Worm (Caenorhabditis elegans) whole organism, L4/young adult: ENCODE data around the gene utp-20.

Experiments
- W03F9.2 ChIP-seq: fragments of 150-350 bp; optimal IDR thresholded peaks from 2 replicates; lab custom pipeline; 2014; ENCODE audit warnings: missing biosample characterization, missing genetic modification characterization
- dao-5 ChIP-seq: sonication (generic microtip); optimal IDR thresholded peaks from 2 replicates; lab custom pipeline; 2016; ENCODE audit warnings: missing genotype, missing genetic modification characterization, moderate library complexity, missing compliant biosample characterization
- him-1 ChIP-seq: sonication (generic microtip); optimal IDR thresholded peaks from 2 replicates; lab custom pipeline; 2016; ENCODE audit warnings: missing genotype, missing genetic modification reagents, missing genetic modification characterization, missing compliant biosample characterization

Gene utp-20

DNA sequence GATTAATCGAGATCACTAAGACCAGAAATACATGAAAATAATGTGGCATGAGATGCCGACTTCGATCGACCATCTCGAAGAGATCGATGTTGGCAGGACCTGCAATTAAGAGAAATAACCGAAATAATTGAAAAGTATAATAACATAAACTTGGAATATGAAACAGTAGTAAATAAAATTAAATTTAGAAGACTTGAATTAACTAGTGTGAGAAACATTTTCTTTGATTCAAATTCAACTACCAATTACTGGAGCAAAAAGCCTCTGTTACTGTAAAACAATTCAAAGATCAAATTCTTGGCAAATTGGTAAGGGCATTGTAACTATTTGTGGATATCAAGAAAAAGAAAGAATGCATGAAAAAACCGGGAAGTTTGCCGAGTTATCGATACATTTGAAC lies 22.3 kb upstream of the utp-20 start, which contains the start of gene R05G9R.1:
Gene R05G9R.1 (minus strand): TSS at position 101 of the 400 bp plus-strand sequence.
- TF ChIP-seq him-1 (no peak), W03F9.2 (tag; lab: Kevin White, UChicago) (no peak)

DNA sequence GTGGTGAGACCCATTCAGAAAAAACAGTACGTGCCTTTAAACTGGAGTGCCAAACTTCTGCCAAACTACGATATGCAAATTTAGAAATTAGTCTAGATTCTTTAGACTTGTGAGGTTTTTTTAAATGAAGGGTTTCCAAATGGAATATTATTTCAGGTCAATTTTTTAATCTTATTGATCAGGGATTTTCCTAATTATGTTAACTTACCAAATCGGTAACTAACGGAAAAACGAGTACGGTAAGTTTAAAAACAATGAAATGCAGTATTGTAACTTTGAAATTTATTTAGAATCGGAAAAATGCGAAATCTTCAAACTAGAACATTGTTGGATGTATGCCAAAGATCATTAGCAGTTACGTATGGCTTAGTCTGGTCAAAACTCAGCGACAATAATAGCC lies 19.9 kb upstream of the utp-20 start, which contains the start of gene C56E6.7:
Gene C56E6.7 (plus strand): TSS at position 301 of the 400 bp plus-strand sequence.
- no peak for TF ChIP-seq W03F9.2 (tag; lab: Kevin White, UChicago)
- TF ChIP-seq dao-5: no peak
- no peak for TF ChIP-seq him-1

DNA sequence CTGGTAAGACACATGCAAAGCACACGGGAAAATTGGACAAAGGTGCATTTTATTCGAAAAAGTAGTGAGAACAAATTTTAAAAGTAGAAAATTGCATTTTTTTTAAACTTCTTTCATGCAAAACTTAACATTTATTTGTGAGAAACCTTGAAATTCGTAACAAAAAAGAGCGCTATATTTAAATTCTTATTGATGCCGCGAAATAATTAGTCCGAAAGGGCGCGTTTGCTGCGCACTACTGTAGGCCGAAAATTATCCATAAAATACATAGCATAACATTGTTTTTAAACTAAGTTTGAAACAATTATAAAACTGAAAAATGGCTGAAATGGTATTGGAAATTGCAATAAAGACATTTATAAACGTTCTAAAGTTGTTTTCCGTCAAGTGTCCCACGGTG lies 16.5 kb upstream of the utp-20 start:
- TF ChIP-seq dao-5: no peak
- TF ChIP-seq W03F9.2 (tag; lab: Kevin White, UChicago): no peak
- no peak for TF ChIP-seq him-1

DNA sequence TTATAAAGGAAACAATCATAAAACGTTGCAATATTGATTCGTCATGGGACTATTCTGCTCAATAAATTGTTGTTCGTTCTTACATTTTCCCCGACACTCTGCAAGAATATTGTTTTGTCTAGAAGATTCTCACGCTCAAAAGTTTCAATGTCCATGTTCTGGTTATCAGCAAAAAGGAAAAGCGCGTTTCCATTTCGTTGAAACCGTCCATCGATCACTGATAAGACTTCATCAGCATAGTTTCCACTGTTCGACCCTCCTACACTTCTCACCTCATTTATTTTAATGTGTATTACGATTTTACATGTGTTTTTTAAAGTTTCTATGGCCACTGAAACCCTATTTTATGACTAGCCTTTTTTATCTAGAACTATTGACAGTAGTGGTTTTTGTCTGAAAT lies 16.1 kb upstream of the utp-20 start:
- TF ChIP-seq him-1: no peak
- no peak for TF ChIP-seq dao-5
- TF ChIP-seq W03F9.2 (tag; lab: Kevin White, UChicago): no peak

DNA sequence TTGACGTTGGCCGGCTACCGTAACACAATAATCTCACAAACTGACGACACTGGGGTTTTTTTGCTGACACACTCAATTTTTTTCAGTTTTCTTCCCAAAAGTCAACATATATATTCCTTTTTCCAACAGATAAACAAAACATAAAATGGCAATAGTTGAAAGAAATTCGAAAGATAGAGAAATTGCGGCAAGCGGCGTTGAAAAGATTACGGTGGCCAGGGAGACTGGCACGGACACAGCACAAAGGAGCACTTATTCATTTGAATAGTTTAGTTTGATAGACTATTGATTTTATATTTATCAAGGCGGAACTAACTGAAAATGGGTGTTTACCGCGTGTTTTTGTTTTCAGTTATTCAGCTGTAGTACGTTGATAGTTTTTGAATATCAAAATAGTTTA lies 14.9 kb upstream of the utp-20 start, which contains the start of gene toe-2:
Gene toe-2 (minus strand): TSS at position 70 of the 400 bp plus-strand sequence.
- no peak for TF ChIP-seq dao-5
- no peak for TF ChIP-seq him-1
- no peak for TF ChIP-seq W03F9.2 (tag; lab: Kevin White, UChicago)

DNA sequence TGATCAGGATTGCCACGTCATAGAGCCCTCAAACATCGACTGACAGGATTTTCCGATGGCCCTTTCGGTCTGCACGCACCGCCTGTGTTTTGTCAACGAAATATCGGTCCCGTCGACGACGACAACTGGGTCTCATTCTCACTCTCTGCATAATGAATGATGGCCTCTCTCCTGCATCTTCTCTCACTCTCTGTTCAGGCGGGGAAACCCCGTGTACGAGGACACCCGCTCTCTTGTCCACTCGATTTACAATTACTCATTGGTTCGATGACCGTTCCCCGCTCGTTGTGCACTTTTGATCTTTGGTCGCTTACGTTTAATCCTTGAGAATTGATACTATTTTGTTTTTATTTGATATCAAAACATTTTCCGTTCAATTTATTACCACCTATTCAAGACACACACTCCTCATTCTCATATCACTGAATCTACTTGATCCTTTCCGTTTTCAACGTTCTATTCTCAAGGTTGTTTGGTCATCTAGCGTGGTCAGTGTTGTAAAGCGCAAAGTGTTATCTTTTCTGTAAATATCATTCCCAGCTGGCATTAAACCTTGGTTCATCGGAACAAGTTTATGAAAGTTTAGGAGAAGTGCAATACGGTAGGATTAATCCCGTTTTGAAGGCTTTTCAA lies 13.4 kb upstream of the utp-20 start:
- no peak for TF ChIP-seq dao-5
- no peak for TF ChIP-seq W03F9.2 (tag; lab: Kevin White, UChicago)
- TF ChIP-seq him-1: no peak

DNA sequence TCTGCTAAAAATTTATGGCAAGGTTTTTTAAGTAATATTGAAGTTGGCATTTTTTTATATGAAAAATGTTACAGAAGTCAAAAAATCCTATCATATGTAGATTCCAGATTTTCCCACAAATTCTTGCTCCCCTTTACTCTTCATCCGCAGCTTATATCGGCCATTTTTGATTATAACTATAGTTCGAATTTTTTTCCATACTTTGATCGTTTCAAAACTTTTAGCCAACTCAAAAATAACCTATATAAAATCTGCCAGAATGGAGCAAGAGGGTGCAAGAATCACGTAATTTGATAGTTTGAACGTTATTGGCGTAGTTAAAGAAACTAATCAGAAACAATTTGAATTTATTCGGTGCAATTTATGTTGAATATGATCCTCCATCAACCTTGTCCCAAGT lies 12.2 kb upstream of the utp-20 start:
- TF ChIP-seq W03F9.2 (tag; lab: Kevin White, UChicago) (no peak), him-1 (no peak), dao-5 (no peak)

DNA sequence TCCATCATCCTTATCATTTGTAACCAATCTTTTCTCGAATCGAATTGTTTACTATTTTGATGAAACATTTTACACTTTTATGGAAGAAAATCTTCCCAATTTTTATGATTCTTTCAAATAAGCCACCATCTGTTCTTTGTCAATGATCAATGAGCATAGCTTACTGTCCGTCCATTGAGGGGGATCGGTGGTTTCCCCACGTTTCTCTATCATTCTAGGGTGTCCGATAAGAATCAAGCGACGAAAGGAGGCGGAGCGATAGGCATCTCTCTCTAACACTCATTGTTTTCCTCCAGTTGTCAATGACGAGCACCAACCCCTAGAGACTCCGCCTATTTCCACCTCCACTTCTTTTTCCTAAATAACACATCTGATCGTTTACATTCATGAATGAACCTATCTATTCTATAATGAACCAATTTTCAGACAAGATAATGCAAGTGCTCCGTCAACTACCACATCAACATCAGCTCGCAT lies 11.6 kb upstream of the utp-20 start, which contains the start of gene C56E6.2:
Gene C56E6.2 (plus strand): TSS at position 427 of the 477 bp plus-strand sequence.
- TF ChIP-seq W03F9.2 (tag; lab: Kevin White, UChicago) (no peak), dao-5 (no peak), him-1 (no peak)

DNA sequence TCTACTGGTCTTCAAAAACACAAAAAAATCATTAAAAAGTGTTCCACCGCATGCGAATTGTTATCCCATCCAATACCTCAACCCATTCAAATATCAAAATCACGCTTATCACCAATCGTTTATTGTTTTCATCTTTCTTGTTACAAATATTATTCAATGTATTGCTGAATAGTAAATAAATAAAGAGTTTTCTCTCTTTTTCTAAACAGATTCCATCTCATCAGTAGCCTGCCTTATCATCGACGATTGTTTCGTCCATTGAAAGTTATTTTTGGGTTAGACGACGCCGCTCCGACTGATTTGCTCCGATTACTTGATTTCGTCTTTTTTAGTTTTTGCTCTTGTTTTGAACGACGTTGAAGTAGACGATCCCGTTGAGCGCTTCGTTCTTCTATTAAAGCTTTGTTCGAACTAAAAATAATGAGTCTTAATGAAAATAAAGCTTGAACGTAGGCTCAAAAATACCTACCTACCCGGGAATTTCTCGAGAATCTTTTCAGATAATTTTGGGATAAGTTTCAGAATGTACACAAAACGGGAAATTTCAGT lies 10.0 kb upstream of the utp-20 start:
- no peak for TF ChIP-seq dao-5
- no peak for TF ChIP-seq W03F9.2 (tag; lab: Kevin White, UChicago)
- TF ChIP-seq him-1: no peak

DNA sequence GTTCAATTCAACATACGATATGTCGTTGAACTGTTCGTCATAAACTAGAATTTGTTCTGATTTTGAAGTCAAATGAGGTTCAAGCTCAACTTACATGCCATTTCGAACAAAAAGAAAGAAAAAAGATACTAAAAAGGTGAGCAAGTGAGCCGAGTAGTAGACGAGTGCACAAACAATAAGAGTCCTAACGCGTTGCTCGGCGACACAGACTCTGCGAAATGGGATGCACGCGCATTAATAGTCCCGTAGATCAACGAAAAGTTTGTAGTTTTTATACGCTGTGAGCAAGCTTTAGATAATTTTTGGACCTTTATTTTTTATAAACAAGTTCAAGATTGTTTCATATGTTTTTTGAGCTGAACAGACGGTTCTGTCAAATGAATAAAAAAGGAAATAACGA lies 7.5 kb upstream of the utp-20 start, which contains the start of gene C56E6.4:
Gene C56E6.4 (minus strand): TSS at position 101 of the 400 bp plus-strand sequence.
- TF ChIP-seq dao-5: no peak
- no peak for TF ChIP-seq W03F9.2 (tag; lab: Kevin White, UChicago)
- no peak for TF ChIP-seq him-1

DNA sequence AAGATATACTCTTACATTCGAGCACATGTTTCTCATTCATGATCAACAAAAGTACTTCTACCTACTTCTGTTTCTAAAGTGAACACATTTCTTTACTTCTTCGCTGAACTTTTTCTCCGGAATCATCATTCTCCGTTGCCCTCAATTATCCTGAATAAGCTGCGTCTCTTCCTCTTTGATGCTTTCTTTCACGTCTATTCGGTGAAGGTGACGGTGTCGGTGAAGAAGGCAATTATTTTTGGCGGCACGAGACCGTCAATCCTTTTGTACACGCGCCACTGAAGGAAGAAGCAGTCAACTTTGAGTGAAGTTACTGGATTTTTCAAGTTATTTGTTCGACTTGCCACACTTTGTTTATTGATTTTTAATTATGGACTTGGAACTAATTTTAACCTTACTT lies 4.6 kb upstream of the utp-20 start, which contains the start of gene abch-1:
Gene abch-1 (minus strand): TSS at position 101 of the 400 bp plus-strand sequence.
- TF ChIP-seq W03F9.2 (tag; lab: Kevin White, UChicago): no peak
- no peak for TF ChIP-seq dao-5
- TF ChIP-seq him-1: no peak

DNA sequence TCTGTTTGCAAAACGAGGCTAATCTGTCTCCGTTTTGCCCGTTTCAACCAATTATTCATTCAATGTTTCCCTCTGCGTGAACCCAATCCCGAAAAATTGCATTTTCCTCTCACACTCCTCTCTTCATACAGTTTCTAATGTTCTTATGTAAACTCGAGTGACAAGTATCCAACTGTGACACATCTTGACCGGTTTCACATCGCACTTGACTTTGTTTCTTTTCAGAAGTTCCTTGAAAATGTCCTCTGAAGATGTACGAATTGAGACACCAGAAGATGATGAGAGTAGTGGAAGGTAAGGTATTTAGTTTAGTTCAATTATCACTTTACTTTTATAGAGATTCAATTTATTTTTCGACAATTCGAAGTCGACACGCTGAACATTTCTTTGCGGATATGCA lies 4.2 kb upstream of the utp-20 start, which contains the start of gene abcx-1:
Gene abcx-1 (plus strand): TSS at position 224 of the 400 bp plus-strand sequence.
- TF ChIP-seq W03F9.2 (tag; lab: Kevin White, UChicago) (no peak), him-1 (no peak), dao-5 (no peak)

DNA sequence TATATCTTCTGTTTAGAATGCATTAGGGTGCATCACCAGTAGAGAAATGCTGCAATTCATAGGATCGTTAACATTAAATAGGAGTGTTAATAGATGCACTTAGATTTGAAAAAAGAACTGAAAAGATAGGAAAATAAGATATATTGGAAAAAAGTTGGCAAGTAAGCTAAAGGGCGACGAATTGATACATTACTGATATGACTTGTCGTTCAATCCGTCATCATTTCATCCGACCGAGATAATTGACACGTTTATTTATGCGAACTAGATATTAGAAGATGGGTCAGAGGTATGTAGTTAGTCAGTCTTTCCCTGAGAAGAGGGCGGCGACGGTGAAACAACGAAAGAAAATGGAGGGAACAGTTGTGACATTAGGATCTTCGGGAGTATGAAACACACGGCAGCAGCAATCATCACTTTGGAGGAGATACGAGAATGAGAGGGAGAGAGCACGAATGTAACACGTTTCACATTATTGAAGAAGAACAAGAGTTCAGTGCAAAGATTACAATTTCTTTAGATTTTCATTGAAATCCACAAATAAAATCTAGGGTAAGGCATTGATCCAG lies 8.8 kb downstream of the utp-20 start, which contains the start of gene lron-15:
Gene lron-15 (minus strand): TSS at position 51 of the 569 bp plus-strand sequence.
- TF ChIP-seq dao-5 (no peak), W03F9.2 (tag; lab: Kevin White, UChicago) (no peak), him-1 (no peak)

DNA sequence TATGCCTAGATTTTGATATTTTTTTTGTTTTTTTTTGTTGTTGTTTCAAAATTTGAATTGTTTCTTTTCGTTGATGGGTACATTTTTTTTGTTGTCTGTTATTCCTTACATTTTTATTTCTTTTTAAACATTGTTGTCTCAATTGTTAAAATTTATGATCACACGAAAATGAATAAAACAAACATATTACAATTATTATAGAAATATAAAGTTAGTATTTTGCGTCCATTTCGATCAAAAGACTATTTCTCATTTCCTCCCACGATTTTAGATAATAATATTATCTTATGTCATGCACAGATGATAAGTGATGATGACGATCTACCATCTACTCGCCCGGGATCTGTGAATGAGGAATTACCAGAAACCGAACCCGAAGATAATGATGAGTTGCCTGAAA lies 18.5 kb downstream of the utp-20 start, which contains the start of gene wrn-1:
Gene wrn-1 (plus strand): TSS at position 301 of the 400 bp plus-strand sequence.
- TF ChIP-seq W03F9.2 (tag; lab: Kevin White, UChicago): no peak
- no peak for TF ChIP-seq dao-5
- no peak for TF ChIP-seq him-1

DNA sequence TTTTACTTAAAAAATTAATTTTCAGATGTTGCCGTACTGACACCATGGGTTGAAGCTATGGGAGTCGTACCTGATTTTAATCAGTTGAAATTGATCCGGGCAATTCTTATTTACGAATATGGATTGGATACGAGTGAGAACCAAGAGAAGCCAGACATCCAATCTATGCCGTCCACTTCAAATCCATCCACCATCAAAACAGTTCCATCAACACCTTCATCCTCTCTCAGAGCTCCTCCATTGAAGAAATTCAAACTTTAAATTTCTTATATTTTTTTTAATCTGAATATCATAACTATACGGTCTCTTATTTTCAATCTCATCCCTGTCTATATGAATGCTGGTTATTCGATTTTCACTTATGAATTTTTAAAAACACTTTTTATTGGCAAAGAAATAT lies 22.7 kb downstream of the utp-20 start:
- TF ChIP-seq him-1: no peak
- no peak for TF ChIP-seq dao-5
- no peak for TF ChIP-seq W03F9.2 (tag; lab: Kevin White, UChicago)
